Fruit fly (Drosophila melanogaster): ENCODE measurements around the gene 140up.

The 140up gene

dm6 chr3R:14122347-14122812 lies 3.0 kb downstream of the 140up start, which contains the start of the genes Abi and twf (continued):
- TF ChIP-seq CG4282 (GFP tag; optimal IDR thresholded peaks at IDR 0.05) = no peak
- peak; percentile 77 for TF ChIP-seq Rfx (GFP tag; IDR thresholded peaks at IDR 0.05)
- TF ChIP-seq onecut (GFP tag; IDR thresholded peaks at IDR 0.05) = no peak
- TF ChIP-seq Dip2 (GFP tag; IDR thresholded peaks at IDR 0.05) = no peak
- peak; percentile 59 for TF ChIP-seq CG16863 (GFP tag; optimal IDR thresholded peaks at IDR 0.05)
- peak; percentile 20 for TF ChIP-seq CG12299 (tag; optimal IDR thresholded peaks at IDR 0.05)
- peak; percentile 80 for TF ChIP-seq CG1602 (GFP tag; optimal IDR thresholded peaks at IDR 0.05)
- peak; percentile 90 for TF ChIP-seq CG30403 (GFP tag; optimal IDR thresholded peaks at IDR 0.05)
- TF ChIP-seq Dll (GFP tag; IDR thresholded peaks at IDR 0.05; ENCODE audit: partially characterized antibody) = 0 out of 4 replicates have a peak, but pooled peaks have one; percentile 21
- TF ChIP-seq HLH54F (GFP tag; optimal IDR thresholded peaks at IDR 0.05) = peak; percentile 78
- TF ChIP-seq CG10267 (tag; optimal IDR thresholded peaks at IDR 0.05) = peak; percentile 97
- TF ChIP-seq yki (optimal IDR thresholded peaks at IDR 0.05) = no peak
- TF ChIP-seq HmgZ (tag; optimal IDR thresholded peaks at IDR 0.05) = peak; percentile 66
- TF ChIP-seq ssp (GFP tag; IDR thresholded peaks at IDR 0.05) = peak; percentile 45
- TF ChIP-seq unpg (GFP tag; optimal IDR thresholded peaks at IDR 0.05) = peak; percentile 59
- TF ChIP-seq Scr (GFP tag; IDR thresholded peaks at IDR 0.05; ENCODE audit: partially characterized antibody) = no peak
- TF ChIP-seq CG6254 (GFP tag; optimal IDR thresholded peaks at IDR 0.05) = no peak
- no peak for TF ChIP-seq D19A (tag; optimal IDR thresholded peaks at IDR 0.05)
- 0 out of 2 replicates have a peak, but pooled peaks have one; percentile 34 for TF ChIP-seq nerfin-2 (GFP tag; IDR thresholded peaks at IDR 0.05; ENCODE audit: partially characterized antibody)
- TF ChIP-seq Rx (GFP tag; IDR thresholded peaks at IDR 0.05) = 0 out of 2 replicates have a peak, but pooled peaks have one; percentile 33
- TF ChIP-seq abd-A (tag; optimal IDR thresholded peaks at IDR 0.05) = no peak
- TF ChIP-seq CG5180 (GFP tag; optimal IDR thresholded peaks at IDR 0.05) = no peak
- TF ChIP-seq fd64A (GFP tag; optimal IDR thresholded peaks at IDR 0.05) = no peak
- TF ChIP-seq ewg (GFP tag; optimal IDR thresholded peaks at IDR 0.05) = peak; percentile 50
- peak; percentile 75 for TF ChIP-seq CG9797 (GFP tag; optimal IDR thresholded peaks at IDR 0.05)
- no peak for TF ChIP-seq Tbp (GFP tag; optimal IDR thresholded peaks at IDR 0.05)
- peak; percentile 5 for TF ChIP-seq Side (GFP tag; optimal IDR thresholded peaks at IDR 0.05)
- TF ChIP-seq Sry-δ (GFP tag; optimal IDR thresholded peaks at IDR 0.05) = peak; percentile 35
- TF ChIP-seq CG6683 (GFP tag; optimal IDR thresholded peaks at IDR 0.05) = peak; percentile 22
- TF ChIP-seq CG14050 (GFP tag; IDR thresholded peaks at IDR 0.05) = peak; percentile 40; the same call in 1 of the 3 replicates
- peak; percentile 47 for TF ChIP-seq CG10543 (GFP tag; optimal IDR thresholded peaks at IDR 0.05)
- peak; percentile 59 for TF ChIP-seq tio (GFP tag; optimal IDR thresholded peaks at IDR 0.05)
- TF ChIP-seq phol (tag; optimal IDR thresholded peaks at IDR 0.05) = peak; percentile 77
- TF ChIP-seq CG11247 (GFP tag; IDR thresholded peaks at IDR 0.05) = peak; percentile 61
- no peak for TF ChIP-seq Hr39 (optimal IDR thresholded peaks at IDR 0.05)
- no peak for TF ChIP-seq bowl (GFP tag; IDR thresholded peaks at IDR 0.05)
- no peak for TF ChIP-seq CG4360 (GFP tag; IDR thresholded peaks at IDR 0.05)
- TF ChIP-seq bsh (GFP tag; optimal IDR thresholded peaks at IDR 0.05) = peak in 1 of 2 experiments; percentile 62
- TF ChIP-seq Bgb (GFP tag; IDR thresholded peaks at IDR 0.05; ENCODE audit: partially characterized antibody) = no peak
- peak; percentile 43 for TF ChIP-seq CG3407 (GFP tag; optimal IDR thresholded peaks at IDR 0.05)
- TF ChIP-seq CG30020 (tag; optimal IDR thresholded peaks at IDR 0.05) = peak; percentile 59
- peak; percentile 67 for TF ChIP-seq tgo (GFP tag; IDR thresholded peaks at IDR 0.05)
- TF ChIP-seq CG6689 (GFP tag; IDR thresholded peaks at IDR 0.05) = peak; percentile 72
- peak; percentile 63 for TF ChIP-seq Sox102F (GFP tag; optimal IDR thresholded peaks at IDR 0.05)
- TF ChIP-seq CG11085 (GFP tag; IDR thresholded peaks at IDR 0.05) = no peak
- peak; percentile 52 for TF ChIP-seq CG10366 (GFP tag; IDR thresholded peaks at IDR 0.05)
- peak; percentile 60 for TF ChIP-seq tx (GFP tag; optimal IDR thresholded peaks at IDR 0.05)
- peak; percentile 6 for TF ChIP-seq Atf-2 (GFP tag; optimal IDR thresholded peaks at IDR 0.05)
- TF ChIP-seq CG5245 (GFP tag; optimal IDR thresholded peaks at IDR 0.05) = peak; percentile 52
- peak; percentile 61 for TF ChIP-seq CG9817 (tag; optimal IDR thresholded peaks at IDR 0.05)
- no peak for TF ChIP-seq nom (GFP tag; optimal IDR thresholded peaks at IDR 0.05)

All from whole organism, embryonic.